Fruit fly (Drosophila melanogaster): ENCODE measurements around the gene Nepl15.

Nepl15 gene

DNA sequence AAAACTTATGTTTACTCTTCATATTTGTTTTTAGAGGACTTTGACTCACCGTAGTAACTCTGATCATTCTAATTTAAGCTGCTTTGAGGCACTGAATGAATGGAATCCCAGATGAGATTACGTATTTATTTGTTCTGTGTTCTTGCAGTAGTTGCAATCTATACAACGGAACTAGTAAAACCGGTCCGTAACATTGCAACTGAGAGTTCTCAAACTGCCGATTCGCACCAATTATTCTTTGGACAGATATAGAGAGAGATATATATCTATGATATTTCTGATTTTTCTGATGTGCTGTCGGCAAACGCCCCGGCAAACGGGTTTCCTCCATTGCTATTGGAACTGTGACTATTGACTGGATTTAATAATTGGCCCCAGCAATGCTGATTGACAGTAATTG, 1.6 kb upstream of the Nepl15 start, which contains the start of gene CG13841:
CG13841 (minus strand) TSS at position 101 of the 400 bp plus-strand sequence.
- TF ChIP-seq MBD-R2 (GFP tag; IDR thresholded peaks at IDR 0.05): no peak
- no peak for TF ChIP-seq sim (GFP tag; IDR thresholded peaks at IDR 0.05)
- no peak for TF ChIP-seq CG7745 (tag; optimal IDR thresholded peaks at IDR 0.05)
- peak; percentile 38 for TF ChIP-seq sens (GFP tag)

DNA sequence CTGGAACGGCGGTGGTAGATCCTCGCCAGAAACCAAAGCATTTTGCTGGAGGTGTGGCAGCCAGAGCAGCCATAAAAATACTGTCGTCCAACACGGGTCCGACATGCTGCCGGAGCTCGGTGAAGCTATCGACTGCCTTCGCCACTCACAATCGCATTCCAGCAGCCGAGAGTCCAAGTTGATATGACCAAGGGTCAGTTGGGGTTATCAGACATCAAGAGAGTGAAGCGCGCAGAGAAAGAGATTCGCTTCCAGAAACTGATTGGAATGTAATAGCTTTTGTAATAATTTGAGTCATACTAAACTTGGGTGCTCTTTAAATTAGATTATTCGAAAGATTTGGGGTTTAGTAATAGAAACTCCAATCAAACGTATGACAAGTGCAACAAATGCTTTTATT, 2.4 kb downstream of the Nepl15 start, which contains the start of gene Nepl14:
Nepl14 (minus strand) TSS at position 125 of the 400 bp plus-strand sequence.
- no peak for TF ChIP-seq CG5245 (GFP tag; optimal IDR thresholded peaks at IDR 0.05)
- TF ChIP-seq CG34376 (GFP tag; optimal IDR thresholded peaks at IDR 0.05): peak; percentile 46
- no peak for TF ChIP-seq emc (GFP tag; optimal IDR thresholded peaks at IDR 0.05)
- no peak for TF ChIP-seq BEAF-32 (GFP tag; optimal IDR thresholded peaks at IDR 0.05)
- TF ChIP-seq CG14965 (GFP tag; optimal IDR thresholded peaks at IDR 0.05; ENCODE audit: borderline replicate concordance): no peak
- no peak for TF ChIP-seq Sox100B (GFP tag; optimal IDR thresholded peaks at IDR 0.05)
- TF ChIP-seq CG17328 (GFP tag; IDR thresholded peaks at IDR 0.05): no peak

DNA sequence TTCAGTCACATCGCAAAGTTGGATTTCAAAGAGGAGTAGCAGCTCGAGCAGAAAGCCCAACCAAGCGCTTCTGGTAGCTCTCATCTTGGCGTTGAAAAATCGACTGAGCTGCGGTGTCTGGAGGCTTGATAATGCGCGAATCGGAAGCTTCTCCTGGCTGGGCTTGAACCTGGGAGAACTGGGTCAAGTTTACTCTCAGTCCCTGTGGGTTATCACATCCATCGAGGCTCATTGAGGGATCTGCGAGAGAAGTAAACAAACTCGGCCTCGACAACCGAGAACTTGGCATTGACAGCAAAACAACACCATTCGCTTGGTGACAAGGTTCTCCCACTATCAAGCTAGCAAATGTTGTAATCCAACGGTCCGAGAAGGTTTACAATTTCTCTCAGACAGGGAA, 5.0 kb downstream of the Nepl15 start, which contains the start of gene Nepl13:
Nepl13 (minus strand) TSS at position 89 of the 400 bp plus-strand sequence.
- no peak for TF ChIP-seq ap (GFP tag; IDR thresholded peaks at IDR 0.05)
- peak; percentile 52 for TF ChIP-seq CG34376 (GFP tag; optimal IDR thresholded peaks at IDR 0.05)
- peak; percentile 0 for TF ChIP-seq sug (tag; optimal IDR thresholded peaks at IDR 0.05)
- TF ChIP-seq btn (GFP tag; optimal IDR thresholded peaks at IDR 0.05): no peak
- TF ChIP-seq CG9215 (GFP tag; IDR thresholded peaks at IDR 0.05): no peak

DNA sequence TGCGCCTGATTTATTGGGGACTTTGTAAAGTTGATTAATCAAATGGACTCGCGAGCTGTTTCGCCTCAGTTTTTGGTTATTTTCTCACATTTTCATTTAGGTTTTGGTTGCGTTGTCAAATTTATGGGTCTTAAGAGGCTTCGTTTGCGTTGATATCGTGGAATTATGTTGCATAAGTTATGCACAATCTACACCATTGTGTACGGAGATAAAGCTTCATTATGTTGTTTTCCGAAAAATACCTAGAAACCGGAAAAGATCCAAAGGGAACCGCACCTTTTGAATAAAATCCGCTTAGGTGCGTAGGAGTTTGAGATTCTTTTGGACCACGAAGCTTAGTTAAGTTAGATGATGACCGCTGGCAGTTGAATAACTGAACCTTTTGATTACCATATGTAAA, 8.9 kb downstream of the Nepl15 start:
- no peak for TF ChIP-seq ham (GFP tag; IDR thresholded peaks at IDR 0.05)
- TF ChIP-seq oc (tag; optimal IDR thresholded peaks at IDR 0.05): peak; percentile 77
- TF ChIP-seq slbo (GFP tag; IDR thresholded peaks at IDR 0.05): no peak
- peak in 1 of 2 experiments; percentile 78 for TF ChIP-seq Pdp1 (GFP tag; optimal IDR thresholded peaks at IDR 0.05)
- peak; percentile 26 for TF ChIP-seq sens (GFP tag)

- no peak for TF ChIP-seq hkb (optimal IDR thresholded peaks at IDR 0.05)
- peak; percentile 40 for TF ChIP-seq hkb (GFP tag; IDR thresholded peaks at IDR 0.05)
- no peak for TF ChIP-seq pros (GFP tag; optimal IDR thresholded peaks at IDR 0.05)
- no peak for TF ChIP-seq otp (GFP tag; IDR thresholded peaks at IDR 0.05)
- no peak for TF ChIP-seq ato (GFP tag; IDR thresholded peaks at IDR 0.05; ENCODE audit: partially characterized antibody)
- TF ChIP-seq NFAT (GFP tag; IDR thresholded peaks at IDR 0.05): no peak
- no peak for TF ChIP-seq rib (GFP tag; IDR thresholded peaks at IDR 0.05)
- TF ChIP-seq Rfx (GFP tag; IDR thresholded peaks at IDR 0.05): no peak
- TF ChIP-seq bsh (GFP tag; optimal IDR thresholded peaks at IDR 0.05): no peak
- no peak for TF ChIP-seq CG8290 (GFP tag; optimal IDR thresholded peaks at IDR 0.05)
- no peak for TF ChIP-seq CG8290 (tag; optimal IDR thresholded peaks at IDR 0.05)
- TF ChIP-seq CG6683 (GFP tag; optimal IDR thresholded peaks at IDR 0.05): no peak
- TF ChIP-seq Xrp1 (GFP tag; IDR thresholded peaks at IDR 0.05): no peak
- TF ChIP-seq Opbp (GFP tag; IDR thresholded peaks at IDR 0.05; ENCODE audit: partially characterized antibody): no peak
- TF ChIP-seq CG31388 (GFP tag; optimal IDR thresholded peaks at IDR 0.05): no peak
- TF ChIP-seq sr (GFP tag; IDR thresholded peaks at IDR 0.05): 0 out of 3 replicates have a peak, but pooled peaks have one; percentile 14
- no peak for TF ChIP-seq emc (GFP tag; optimal IDR thresholded peaks at IDR 0.05)
- no peak for TF ChIP-seq Aef1 (GFP tag; IDR thresholded peaks at IDR 0.05)
- TF ChIP-seq Dref (GFP tag; IDR thresholded peaks at IDR 0.05): no peak
- no peak for TF ChIP-seq esg (GFP tag; conservative IDR thresholded peaks at IDR 0.05)
- TF ChIP-seq CG4854 (GFP tag; optimal IDR thresholded peaks at IDR 0.05): no peak
- peak; percentile 9 for TF ChIP-seq tap (tag; optimal IDR thresholded peaks at IDR 0.05)
- TF ChIP-seq cg (GFP tag; optimal IDR thresholded peaks at IDR 0.05): no peak
- TF ChIP-seq CG30403 (GFP tag; optimal IDR thresholded peaks at IDR 0.05): no peak
- no peak for TF ChIP-seq tna (GFP tag; IDR thresholded peaks at IDR 0.05; ENCODE audit: partially characterized antibody)
- TF ChIP-seq CG4328 (GFP tag; optimal IDR thresholded peaks at IDR 0.05): no peak
- no peak for TF ChIP-seq CG4707 (GFP tag; optimal IDR thresholded peaks at IDR 0.05)
Measured at dm6 chr3R:22756289-22756688, 9.7 kb downstream of the Nepl15 start.
